Worm (Caenorhabditis elegans): ENCODE data around the gene tra-4.

The tra-4 gene

ce11 chrX:2871037-2871436 lies 13.6 kb upstream of the tra-4 start, which contains the start of gene F53B3.3:
F53B3.3 (minus strand) TSS chrX:2871137.
- no peak for TF ChIP-seq T22C8.4 (GFP tag; IDR thresholded peaks at IDR 0.05)
- no peak for TF ChIP-seq med-1 (GFP tag; optimal IDR thresholded peaks at IDR 0.05; ENCODE audit: insufficient read depth)
- TF ChIP-seq tab-1 (GFP tag; IDR thresholded peaks at IDR 0.05), result no peak
- 0 out of 2 replicates have a peak, but pooled peaks have one; percentile 12 for TF ChIP-seq ztf-29 (GFP tag; IDR thresholded peaks at IDR 0.05)

ce11 chrX:2865591-2866217 lies 8.3 kb upstream of the tra-4 start:
- TF ChIP-seq med-1 (GFP tag; optimal IDR thresholded peaks at IDR 0.05; ENCODE audit: insufficient read depth) (no peak), ztf-29 (GFP tag; IDR thresholded peaks at IDR 0.05) (no peak), cog-1 (tag; optimal IDR thresholded peaks at IDR 0.05) (no peak), ref-1 (GFP tag; conservative IDR thresholded peaks at IDR 0.05) (no peak), T22C8.4 (GFP tag; IDR thresholded peaks at IDR 0.05) (no peak), tab-1 (GFP tag; IDR thresholded peaks at IDR 0.05) (no peak), ztf-23 (GFP tag; IDR thresholded peaks at IDR 0.05) (no peak), klf-2 (GFP tag; conservative IDR thresholded peaks at IDR 0.05) (no peak), flt-1 (GFP tag; IDR thresholded peaks at IDR 0.05) (no peak)

- TF ChIP-seq ztf-29 (GFP tag; IDR thresholded peaks at IDR 0.05) (no peak), T22C8.4 (GFP tag; IDR thresholded peaks at IDR 0.05) (no peak)
Measured at ce11 chrX:2863946-2864345, 6.5 kb upstream of the tra-4 start, which contains the start of gene F53B3.6. F53B3.6 (plus strand) TSS chrX:2864229.

ce11 chrX:2862372-2862771 lies 5.0 kb upstream of the tra-4 start, which contains the start of gene comt-1:
comt-1 (minus strand) TSS chrX:2862472.
- TF ChIP-seq ref-1 (GFP tag; conservative IDR thresholded peaks at IDR 0.05) (no peak), med-1 (GFP tag; optimal IDR thresholded peaks at IDR 0.05; ENCODE audit: insufficient read depth) (no peak), cog-1 (tag; optimal IDR thresholded peaks at IDR 0.05) (no peak), tab-1 (GFP tag; IDR thresholded peaks at IDR 0.05) (no peak), ztf-29 (GFP tag; IDR thresholded peaks at IDR 0.05) (no peak)

- TF ChIP-seq T22C8.4 (GFP tag; IDR thresholded peaks at IDR 0.05) (no peak), med-1 (GFP tag; optimal IDR thresholded peaks at IDR 0.05; ENCODE audit: insufficient read depth) (no peak), ztf-29 (GFP tag; IDR thresholded peaks at IDR 0.05) (no peak), flt-1 (GFP tag; IDR thresholded peaks at IDR 0.05) (no peak), ref-1 (GFP tag; conservative IDR thresholded peaks at IDR 0.05) (no peak), ztf-23 (GFP tag; IDR thresholded peaks at IDR 0.05) (no peak), klf-2 (GFP tag; conservative IDR thresholded peaks at IDR 0.05) (no peak), tab-1 (GFP tag; IDR thresholded peaks at IDR 0.05) (no peak), cog-1 (tag; optimal IDR thresholded peaks at IDR 0.05) (no peak)
Measured at ce11 chrX:2858380-2858779, 977 bp upstream of the tra-4 start.

- TF ChIP-seq ztf-29 (GFP tag; IDR thresholded peaks at IDR 0.05), result no peak
- TF ChIP-seq med-1 (GFP tag; optimal IDR thresholded peaks at IDR 0.05; ENCODE audit: insufficient read depth), result no peak
- TF ChIP-seq ztf-23 (GFP tag; IDR thresholded peaks at IDR 0.05), result no peak
Measured at ce11 chrX:2853963-2854362, 3.4 kb downstream of the tra-4 start.

- TF ChIP-seq T22C8.4 (GFP tag; IDR thresholded peaks at IDR 0.05), result no peak
- peak; percentile 50 for TF ChIP-seq ztf-29 (GFP tag; IDR thresholded peaks at IDR 0.05)
- TF ChIP-seq cog-1 (tag; optimal IDR thresholded peaks at IDR 0.05), result peak; percentile 73
- TF ChIP-seq tab-1 (GFP tag; IDR thresholded peaks at IDR 0.05), result peak; percentile 14; the same call in 1 of the 2 replicates
- no peak; the same call in 1 of the 2 replicates for TF ChIP-seq ztf-23 (GFP tag; IDR thresholded peaks at IDR 0.05)
- 0 out of 2 replicates have a peak, but pooled peaks have one; percentile 32 for TF ChIP-seq ref-1 (GFP tag; conservative IDR thresholded peaks at IDR 0.05)
- peak; percentile 43; the same call in 1 of the 2 replicates for TF ChIP-seq flt-1 (GFP tag; IDR thresholded peaks at IDR 0.05)
- no peak for TF ChIP-seq klf-2 (GFP tag; conservative IDR thresholded peaks at IDR 0.05)
Measured at ce11 chrX:2852388-2852908, 5.0 kb downstream of the tra-4 start, which contains the start of gene kin-29. kin-29 (minus strand) TSS chrX:2852438.

ce11 chrX:2843508-2843907 lies 13.9 kb downstream of the tra-4 start:
- TF ChIP-seq flt-1 (GFP tag; IDR thresholded peaks at IDR 0.05) (no peak), cog-1 (tag; optimal IDR thresholded peaks at IDR 0.05) (no peak), ztf-23 (GFP tag; IDR thresholded peaks at IDR 0.05) (no peak), ref-1 (GFP tag; conservative IDR thresholded peaks at IDR 0.05) (no peak)

- no peak for TF ChIP-seq flt-1 (GFP tag; IDR thresholded peaks at IDR 0.05)
- TF ChIP-seq ztf-29 (GFP tag; IDR thresholded peaks at IDR 0.05), result no peak
- TF ChIP-seq cog-1 (tag; optimal IDR thresholded peaks at IDR 0.05), result no peak
Measured at ce11 chrX:2841754-2842153, 15.6 kb downstream of the tra-4 start.

- no peak for TF ChIP-seq T22C8.4 (GFP tag; IDR thresholded peaks at IDR 0.05)
- no peak for TF ChIP-seq ztf-23 (GFP tag; IDR thresholded peaks at IDR 0.05)
- no peak for TF ChIP-seq tab-1 (GFP tag; IDR thresholded peaks at IDR 0.05)
- no peak for TF ChIP-seq flt-1 (GFP tag; IDR thresholded peaks at IDR 0.05)
- TF ChIP-seq ref-1 (GFP tag; conservative IDR thresholded peaks at IDR 0.05), result no peak
- no peak for TF ChIP-seq klf-2 (GFP tag; conservative IDR thresholded peaks at IDR 0.05)
- no peak for TF ChIP-seq cog-1 (tag; optimal IDR thresholded peaks at IDR 0.05)
- TF ChIP-seq med-1 (GFP tag; optimal IDR thresholded peaks at IDR 0.05; ENCODE audit: insufficient read depth), result no peak
- TF ChIP-seq ztf-29 (GFP tag; IDR thresholded peaks at IDR 0.05), result no peak
Measured at ce11 chrX:2840287-2840686, 17.1 kb downstream of the tra-4 start, which contains the start of gene Y71H10B.1. Y71H10B.1 (minus strand) TSS chrX:2840292.

All from whole organism, midembryonic.